Fruit fly (Drosophila melanogaster) whole organism, embryonic: ENCODE results near the gene Lip2.

Source experiments
- Aef1 ChIP-seq: fragments of 200-800 bp; sonication (Bioruptor generic); IDR thresholded peaks from 3 replicates; pipeline ENCODE4 v1.3.6; 2022; ENCODE audit warnings: missing biosample characterization, missing genetic modification characterization
- Atf-2 ChIP-seq: fragments of 200-800 bp; sonication (Bioruptor generic); optimal IDR thresholded peaks from 2 replicates; lab custom pipeline; 2016; ENCODE audit warnings: missing biosample characterization, missing genetic modification characterization
- CG10147 ChIP-seq: fragments of 200-800 bp; sonication (Bioruptor generic); optimal IDR thresholded peaks from 2 replicates; lab custom pipeline; 2019; ENCODE audit warnings: missing biosample characterization, mild to moderate bottlenecking, missing genetic modification characterization, moderate library complexity
- CG10267 ChIP-seq: fragments of 200-800 bp; sonication (Bioruptor generic); optimal IDR thresholded peaks from 2 replicates; lab custom pipeline; 2018; ENCODE audit warnings: missing biosample characterization, mild to moderate bottlenecking, missing genetic modification characterization, moderate library complexity
- CG10366 ChIP-seq: fragments of 200-800 bp; sonication (Bioruptor generic); IDR thresholded peaks from 2 replicates; pipeline ENCODE4 v1.3.6; 2022; ENCODE audit warnings: missing biosample characterization, missing genetic modification characterization
- CG11695 ChIP-seq: fragments of 200-800 bp; sonication (Bioruptor generic); IDR thresholded peaks from 3 replicates; pipeline ENCODE4 v1.3.6; 2022; ENCODE audit warnings: missing biosample characterization, missing genetic modification characterization
- CG12104 ChIP-seq: fragments of 200-800 bp; sonication (Bioruptor generic); optimal IDR thresholded peaks from 3 replicates; lab custom pipeline; 2016; ENCODE audit warnings: missing biosample characterization, missing genetic modification characterization
- CG13624 ChIP-seq: fragments of 200-800 bp; sonication (Bioruptor generic); optimal IDR thresholded peaks from 2 replicates; lab custom pipeline; 2016; ENCODE audit warnings: missing biosample characterization, missing genetic modification characterization
- CG15696 ChIP-seq: fragments of 200-800 bp; sonication (Bioruptor generic); optimal IDR thresholded peaks from 2 replicates; lab custom pipeline; 2019; ENCODE audit warnings: missing biosample characterization, mild to moderate bottlenecking, missing genetic modification characterization, moderate library complexity
- CG17361 ChIP-seq: fragments of 200-800 bp; sonication (Bioruptor generic); IDR thresholded peaks from 3 replicates; pipeline ENCODE4 v1.3.6; 2022; ENCODE audit warnings: missing biosample characterization, missing genetic modification characterization
- CG17385 ChIP-seq: fragments of 200-800 bp; sonication (Bioruptor generic); optimal IDR thresholded peaks from 3 replicates; lab custom pipeline; 2018; ENCODE audit warnings: missing biosample characterization, mild to moderate bottlenecking, missing genetic modification characterization
- CG2199 ChIP-seq: fragments of 200-800 bp; sonication (Bioruptor generic); IDR thresholded peaks from 3 replicates; pipeline ENCODE4 v1.3.6; 2022; ENCODE audit warnings: missing biosample characterization, missing genetic modification characterization
- CG30020 ChIP-seq: fragments of 200-800 bp; optimal IDR thresholded peaks from 2 replicates; lab custom pipeline; 2019; ENCODE audit warnings: missing biosample characterization, mild to moderate bottlenecking, missing genetic modification characterization, moderate library complexity
- CG30431 ChIP-seq: fragments of 200-800 bp; sonication (Bioruptor generic); optimal IDR thresholded peaks from 2 replicates; lab custom pipeline; 2017; ENCODE audit warnings: missing biosample characterization, missing genetic modification characterization
- CG4730 ChIP-seq: fragments of 200-800 bp; sonication (Bioruptor generic); IDR thresholded peaks from 2 replicates; pipeline ENCODE4 v1.3.6; 2022; ENCODE audit warnings: missing biosample characterization, missing genetic modification characterization
- CG5180 ChIP-seq: fragments of 200-800 bp; sonication (Bioruptor generic); optimal IDR thresholded peaks from 3 replicates; lab custom pipeline; 2017; ENCODE audit warnings: missing biosample characterization, missing genetic modification characterization, mild to moderate bottlenecking, moderate library complexity, missing genetic modification reagents
- CG6254 ChIP-seq: fragments of 200-800 bp; sonication (Bioruptor generic); optimal IDR thresholded peaks from 3 replicates; lab custom pipeline; 2017; ENCODE audit warnings: mild to moderate bottlenecking, missing biosample characterization, missing genetic modification reagents, missing genetic modification characterization
- CG6689 ChIP-seq: fragments of 200-800 bp; sonication (Bioruptor generic); IDR thresholded peaks from 2 replicates; pipeline ENCODE4 v1.3.6; 2022; ENCODE audit warnings: missing biosample characterization, missing genetic modification characterization
- CG7556 ChIP-seq: fragments of 200-800 bp; sonication (Bioruptor generic); optimal IDR thresholded peaks from 2 replicates; lab custom pipeline; 2017; ENCODE audit warnings: missing biosample characterization, mild to moderate bottlenecking, missing genetic modification characterization
- CG7987 ChIP-seq: fragments of 200-800 bp; sonication (Bioruptor generic); optimal IDR thresholded peaks from 2 replicates; lab custom pipeline; 2018; ENCODE audit warnings: missing biosample characterization, mild to moderate bottlenecking, missing genetic modification characterization, moderate library complexity
- Doc2 ChIP-seq: fragments of 200-800 bp; sonication (Bioruptor generic); IDR thresholded peaks from 2 replicates; pipeline ENCODE4 v1.3.6; 2022; ENCODE audit warnings: missing biosample characterization, missing genetic modification characterization
- H15 ChIP-seq: fragments of 200-800 bp; sonication (Bioruptor generic); IDR thresholded peaks from 3 replicates; pipeline ENCODE4 v1.3.6; 2022; ENCODE audit warnings: missing biosample characterization, missing genetic modification characterization
- HLH4C ChIP-seq: fragments of 200-800 bp; sonication (Bioruptor generic); IDR thresholded peaks from 3 replicates; pipeline ENCODE4 v1.3.6; 2022; ENCODE audit warnings: missing biosample characterization, missing genetic modification characterization; ENCODE audit not compliant: partially characterized antibody
- HmgD ChIP-seq: fragments of 200-800 bp; sonication (Bioruptor generic); optimal IDR thresholded peaks from 3 replicates; lab custom pipeline; 2016; ENCODE audit warnings: missing biosample characterization, missing genetic modification characterization
- Hsf ChIP-seq: fragments of 200-800 bp; sonication (Bioruptor generic); optimal IDR thresholded peaks from 3 replicates; lab custom pipeline; 2016; ENCODE audit warnings: missing biosample characterization, missing genetic modification characterization
- Lhr ChIP-seq: fragments of 200-800 bp; sonication (Bioruptor generic); optimal IDR thresholded peaks from 3 replicates; lab custom pipeline; 2017; ENCODE audit warnings: mild to moderate bottlenecking, missing biosample characterization, missing genetic modification reagents, missing genetic modification characterization
- Lpt ChIP-seq: fragments of >200 bp; optimal IDR thresholded peaks from 2 replicates; lab custom pipeline; 2018; ENCODE audit warnings: missing biosample characterization, missing genetic modification characterization
- Med ChIP-seq: fragments of 200-800 bp; sonication (Bioruptor generic); peaks from one replicate; lab custom pipeline; 2016; ENCODE audit warnings: missing biosample characterization, missing genetic modification characterization, mild to moderate bottlenecking, inconsistent platforms, moderate library complexity
- NFAT ChIP-seq: fragments of 200-800 bp; sonication (Bioruptor generic); IDR thresholded peaks from 2 replicates; pipeline ENCODE4 v1.3.6; 2022; ENCODE audit warnings: missing biosample characterization, missing genetic modification characterization
- Opbp ChIP-seq: fragments of 200-800 bp; sonication (Bioruptor generic); IDR thresholded peaks from 3 replicates; pipeline ENCODE4 v1.3.6; 2022; ENCODE audit warnings: missing biosample characterization, missing genetic modification characterization; ENCODE audit not compliant: partially characterized antibody
- cg ChIP-seq: fragments of 200-800 bp; sonication (Bioruptor generic); optimal IDR thresholded peaks from 3 replicates; lab custom pipeline; 2019; ENCODE audit warnings: missing biosample characterization, mild to moderate bottlenecking, missing genetic modification characterization, moderate library complexity
- chinmo ChIP-seq: fragments of 200-800 bp; sonication (Bioruptor generic); IDR thresholded peaks from 4 replicates; pipeline ENCODE4 v1.3.6; 2022; ENCODE audit warnings: missing biosample characterization, missing genetic modification characterization; ENCODE audit not compliant: partially characterized antibody
- emc ChIP-seq: fragments of 200-800 bp; sonication (Bioruptor generic); optimal IDR thresholded peaks from 2 replicates; lab custom pipeline; 2016; ENCODE audit warnings: missing biosample characterization, missing genetic modification characterization
- ham ChIP-seq: fragments of 200-800 bp; sonication (Bioruptor generic); IDR thresholded peaks from 2 replicates; pipeline ENCODE4 v1.3.6; 2022; ENCODE audit warnings: missing biosample characterization, missing genetic modification characterization
- inv ChIP-seq: fragments of 200-800 bp; sonication (Bioruptor generic); IDR thresholded peaks from 2 replicates; pipeline ENCODE4 v1.3.6; 2022; ENCODE audit warnings: missing biosample characterization, missing genetic modification characterization; ENCODE audit not compliant: partially characterized antibody
- lmd ChIP-seq: fragments of 200-800 bp; sonication (Bioruptor generic); IDR thresholded peaks from 2 replicates; pipeline ENCODE4 v1.3.6; 2022; ENCODE audit warnings: missing biosample characterization, missing genetic modification characterization
- nau ChIP-seq: fragments of 200-800 bp; sonication (Bioruptor generic); optimal IDR thresholded peaks from 3 replicates; lab custom pipeline; 2017; ENCODE audit warnings: missing biosample characterization, mild to moderate bottlenecking, missing genetic modification characterization, missing genetic modification reagents
- pan ChIP-seq, 4 experiments: fragments of >200 bp in 3 of 4; fragments of 200-800 bp in 1 of 4; sonication (Bioruptor generic) in 1 of 4; optimal IDR thresholded peaks in 3 of 4; IDR thresholded peaks in 1 of 4; 2 replicates each; pipeline versions ENCODE4 v1.3.6 to Lab custom; 2017 to 2022; ENCODE audit warnings: missing biosample characterization in 2 of 4, missing genetic modification characterization in 2 of 4, mixed read lengths in 1 of 4
- repo ChIP-seq: fragments of 200-800 bp; sonication (Bioruptor generic); optimal IDR thresholded peaks from 2 replicates; lab custom pipeline; 2016; ENCODE audit warnings: missing biosample characterization, missing genetic modification characterization
- ro ChIP-seq: fragments of 200-800 bp; sonication (Bioruptor generic); IDR thresholded peaks from 2 replicates; pipeline ENCODE4 v1.3.6; 2022; ENCODE audit warnings: missing biosample characterization, missing genetic modification characterization
- scrt ChIP-seq: fragments of 200-800 bp; sonication (Bioruptor generic); optimal IDR thresholded peaks from 2 replicates; lab custom pipeline; 2018; ENCODE audit warnings: missing biosample characterization, mild to moderate bottlenecking, missing genetic modification characterization, moderate library complexity
- sd ChIP-seq: fragments of 200-800 bp; sonication (Bioruptor generic); optimal IDR thresholded peaks from 3 replicates; lab custom pipeline; 2018; ENCODE audit warnings: missing biosample characterization, mild to moderate bottlenecking, missing genetic modification characterization, moderate library complexity
- slbo ChIP-seq: fragments of 200-800 bp; sonication (Bioruptor generic); IDR thresholded peaks from 2 replicates; pipeline ENCODE4 v1.3.6; 2022; ENCODE audit warnings: missing biosample characterization, missing genetic modification characterization
- sug ChIP-seq: fragments of 200-800 bp; optimal IDR thresholded peaks from 2 replicates; lab custom pipeline; 2019; ENCODE audit warnings: missing biosample characterization, mild to moderate bottlenecking, missing genetic modification characterization, moderate library complexity
- tin ChIP-seq: fragments of 200-800 bp; sonication (Bioruptor generic); optimal IDR thresholded peaks from 3 replicates; lab custom pipeline; 2016; ENCODE audit warnings: missing biosample characterization, missing genetic modification characterization
- unc-4 ChIP-seq: fragments of 200-800 bp; sonication (Bioruptor generic); IDR thresholded peaks from 2 replicates; pipeline ENCODE4 v1.3.6; 2022; ENCODE audit warnings: missing biosample characterization, missing genetic modification characterization; ENCODE audit not compliant: partially characterized antibody
- wek ChIP-seq: fragments of 200-800 bp; sonication (Bioruptor generic); optimal IDR thresholded peaks from 3 replicates; lab custom pipeline; 2018; ENCODE audit warnings: missing biosample characterization, mild to moderate bottlenecking, missing genetic modification characterization, moderate library complexity
- zen ChIP-seq: fragments of 200-800 bp; sonication (Bioruptor generic); optimal IDR thresholded peaks from 3 replicates; lab custom pipeline; 2018; ENCODE audit warnings: missing biosample characterization, mild to moderate bottlenecking, missing genetic modification characterization, moderate library complexity

Lip2 gene

dm6 chr2L:10751879-10752620, 42.8 kb upstream of the Lip2 start (continued):
- TF ChIP-seq pan (optimal IDR thresholded peaks at IDR 0.05; lab: Kevin White, UChicago) (no peak), pan (GFP tag; optimal IDR thresholded peaks at IDR 0.05 in 1 of 2, IDR thresholded peaks at IDR 0.05 in 1 of 2) (peak in 1 of 2 experiments; percentile 85), sug (tag; lab: Kevin White, UChicago) (peak; percentile 80), chinmo (GFP tag; lab: Robert Waterston, UW) (0 out of 4 replicates have a peak, but pooled peaks have one; percentile 56), Doc2 (0 out of 2 replicates have a peak, but pooled peaks have one; percentile 52), CG10267 (tag; lab: Kevin White, UChicago) (peak; percentile 64), Opbp (no peak), Hsf (peak; percentile 78), nau (GFP tag; lab: Kevin White, UChicago) (peak; percentile 90), slbo (GFP tag; lab: Robert Waterston, UW) (peak; percentile 9; the same call in 1 of the 2 replicates), Med (GFP tag; lab: Kevin White, UChicago) (peak; percentile 96), ro (peak; percentile 76; the same call in 1 of the 2 replicates), CG30020 (tag; lab: Kevin White, UChicago) (peak; percentile 51), CG10366 (peak; percentile 46; the same call in 1 of the 2 replicates), CG12104 (GFP tag; lab: Kevin White, UChicago) (peak; percentile 92), Aef1 (GFP tag; lab: Robert Waterston, UW) (no peak), CG30431 (GFP tag; lab: Kevin White, UChicago) (peak; percentile 81), CG7987 (GFP tag; lab: Kevin White, UChicago) (peak; percentile 93), CG11695 (GFP tag; lab: Robert Waterston, UW) (peak; percentile 80; the same call in 2 of the 3 replicates), CG6689 (peak; percentile 62), lmd (GFP tag; lab: Robert Waterston, UW) (peak; percentile 28), CG13624 (GFP tag; lab: Kevin White, UChicago) (peak; percentile 53), CG6254 (peak; percentile 89), CG17385 (GFP tag; lab: Kevin White, UChicago) (peak; percentile 43), CG17361 (peak; percentile 87), CG2199 (GFP tag; lab: Robert Waterston, UW) (no peak; the same call in 2 of the 3 replicates), unc-4 (GFP tag; lab: Robert Waterston, UW) (no peak), CG15696 (tag; lab: Kevin White, UChicago) (peak; percentile 99), sd (peak; percentile 64), HmgD (GFP tag; lab: Kevin White, UChicago) (peak; percentile 88), CG10147 (peak; percentile 47), Lpt (GFP tag; lab: Kevin White, UChicago) (no peak), zen (tag; lab: Kevin White, UChicago) (peak; percentile 70), CG7556 (GFP tag; lab: Kevin White, UChicago) (peak; percentile 86), ham (no peak), Lhr (GFP tag; lab: Kevin White, UChicago) (peak; percentile 95), scrt (peak; percentile 48), wek (GFP tag; lab: Kevin White, UChicago) (peak; percentile 92), inv (no peak), tin (GFP tag; lab: Kevin White, UChicago) (peak; percentile 79), CG4730 (GFP tag; lab: Robert Waterston, UW) (peak; percentile 61; the same call in 1 of the 2 replicates), cg (GFP tag; lab: Kevin White, UChicago) (peak; percentile 45), Atf-2 (GFP tag; lab: Kevin White, UChicago) (peak; percentile 87), NFAT (no peak), CG5180 (GFP tag; lab: Kevin White, UChicago) (peak; percentile 74), emc (peak; percentile 3), HLH4C (no peak), H15 (GFP tag; lab: Robert Waterston, UW) (peak; percentile 81), repo (GFP tag; lab: Kevin White, UChicago) (peak; percentile 90)
